Fruit fly (Drosophila melanogaster) whole organism, embryonic: Measurements from ENCODE around the gene Atg5.

Experiments used
- Awh ChIP-seq: fragments of 200-800 bp; sonication (Bioruptor generic); IDR thresholded peaks from 2 replicates; pipeline ENCODE4, ENCODE4 v1.3.6; 2022; ENCODE audit warnings: missing biosample characterization, missing genetic modification characterization
- Bgb ChIP-seq: fragments of 200-800 bp; sonication (Bioruptor generic); IDR thresholded peaks from 2 replicates; pipeline ENCODE4 v1.3.6; 2022; ENCODE audit warnings: missing biosample characterization, missing genetic modification characterization; ENCODE audit not compliant: partially characterized antibody
- CG11085 ChIP-seq: fragments of 200-800 bp; sonication (Bioruptor generic); IDR thresholded peaks from 2 replicates; pipeline ENCODE4 v1.3.6; 2022; ENCODE audit warnings: missing biosample characterization, missing genetic modification characterization
- CG12155 ChIP-seq: fragments of 200-800 bp; sonication (Bioruptor generic); optimal IDR thresholded peaks from 3 replicates; lab custom pipeline; 2016; ENCODE audit warnings: missing biosample characterization, missing genetic modification characterization
- CG12219 ChIP-seq: fragments of 200-800 bp; sonication (Bioruptor generic); optimal IDR thresholded peaks from 3 replicates; lab custom pipeline; 2018; ENCODE audit warnings: missing biosample characterization, mild to moderate bottlenecking, missing genetic modification characterization
- CG13424 ChIP-seq: fragments of 200-800 bp; sonication (Bioruptor generic); optimal IDR thresholded peaks from 2 replicates; lab custom pipeline; 2019; ENCODE audit warnings: missing biosample characterization, mild to moderate bottlenecking, missing genetic modification characterization, moderate library complexity
- CG15514 ChIP-seq: fragments of 200-800 bp; sonication (Bioruptor generic); optimal IDR thresholded peaks from 3 replicates; lab custom pipeline; 2017; ENCODE audit warnings: missing biosample characterization, missing genetic modification characterization, mild to moderate bottlenecking, moderate library complexity, missing genetic modification reagents
- CG16779 ChIP-seq: fragments of 200-800 bp; sonication (Bioruptor generic); IDR thresholded peaks from 2 replicates; pipeline ENCODE4 v1.3.6; 2022; ENCODE audit warnings: missing biosample characterization, missing genetic modification characterization
- CG2116 ChIP-seq: fragments of 200-800 bp; sonication (Bioruptor generic); optimal IDR thresholded peaks from 3 replicates; lab custom pipeline; 2018; ENCODE audit warnings: missing biosample characterization, mild to moderate bottlenecking, missing genetic modification characterization
- CG2202 ChIP-seq: fragments of 200-800 bp; sonication (Bioruptor generic); optimal IDR thresholded peaks from 2 replicates; lab custom pipeline; 2018; ENCODE audit warnings: missing biosample characterization, mild to moderate bottlenecking, missing genetic modification characterization
- CG3726 ChIP-seq: fragments of 200-800 bp; sonication (Bioruptor generic); IDR thresholded peaks from 3 replicates; pipeline ENCODE4, ENCODE4 v1.3.6; 2022; ENCODE audit warnings: missing biosample characterization, missing genetic modification characterization
- CG42726 ChIP-seq: fragments of 200-800 bp; sonication (Bioruptor generic); IDR thresholded peaks from 2 replicates; pipeline ENCODE4 v1.3.6; 2022; ENCODE audit warnings: missing biosample characterization, missing genetic modification characterization; ENCODE audit not compliant: partially characterized antibody
- CG43689 ChIP-seq: fragments of 200-800 bp; sonication (Bioruptor generic); IDR thresholded peaks from 2 replicates; pipeline ENCODE4 v1.3.6; 2022; ENCODE audit warnings: missing biosample characterization, missing genetic modification characterization
- CG4730 ChIP-seq: fragments of 200-800 bp; sonication (Bioruptor generic); IDR thresholded peaks from 2 replicates; pipeline ENCODE4 v1.3.6; 2022; ENCODE audit warnings: missing biosample characterization, missing genetic modification characterization
- CG6791 ChIP-seq: fragments of 200-800 bp; sonication (Bioruptor generic); IDR thresholded peaks from 3 replicates; pipeline ENCODE4 v1.3.6; 2022; ENCODE audit warnings: missing biosample characterization, missing genetic modification characterization; ENCODE audit not compliant: partially characterized antibody
- CG7556 ChIP-seq: fragments of 200-800 bp; sonication (Bioruptor generic); optimal IDR thresholded peaks from 2 replicates; lab custom pipeline; 2017; ENCODE audit warnings: missing biosample characterization, mild to moderate bottlenecking, missing genetic modification characterization
- CG8388 ChIP-seq: fragments of 200-800 bp; sonication (Bioruptor generic); optimal IDR thresholded peaks from 2 replicates; lab custom pipeline; 2019; ENCODE audit warnings: missing biosample characterization, mild to moderate bottlenecking, missing genetic modification characterization, moderate library complexity
- CG8765 ChIP-seq: fragments of 200-800 bp; sonication (Bioruptor generic); IDR thresholded peaks from 2 replicates; pipeline ENCODE4 v1.3.6; 2022; ENCODE audit warnings: missing biosample characterization, missing genetic modification characterization
- D19A ChIP-seq: fragments of 200-800 bp; optimal IDR thresholded peaks from 3 replicates; lab custom pipeline; 2019; ENCODE audit warnings: missing biosample characterization, mild to moderate bottlenecking, missing genetic modification characterization, moderate library complexity
- ERR ChIP-seq: fragments of 200-800 bp; sonication (Bioruptor generic); optimal IDR thresholded peaks from 2 replicates; lab custom pipeline; 2016; ENCODE audit warnings: missing biosample characterization, missing genetic modification characterization
- Eip74EF ChIP-seq, 2 experiments: fragments of 200-800 bp in 1 of 2; fragments of >200 bp in 1 of 2; sonication (Bioruptor generic) in 1 of 2; optimal IDR thresholded peaks; 2 replicates each; lab custom pipeline; 2017 to 2019; ENCODE audit warnings: missing biosample characterization in 2 of 2, missing genetic modification characterization in 2 of 2, mild to moderate bottlenecking in 1 of 2, moderate library complexity in 1 of 2
- Hmx ChIP-seq: fragments of 200-800 bp; sonication (Bioruptor generic); optimal IDR thresholded peaks from 2 replicates; lab custom pipeline; 2016; ENCODE audit warnings: missing biosample characterization, missing genetic modification characterization
- Lim3 ChIP-seq: fragments of 200-800 bp; sonication (Bioruptor generic); IDR thresholded peaks from 2 replicates; pipeline ENCODE4 v1.3.6; 2022; ENCODE audit warnings: missing biosample characterization, missing genetic modification characterization
- MTF-1 ChIP-seq: fragments of 200-800 bp; sonication (Bioruptor generic); optimal IDR thresholded peaks from 2 replicates; lab custom pipeline; 2018; ENCODE audit warnings: missing biosample characterization, mild to moderate bottlenecking, missing genetic modification characterization, borderline replicate concordance
- Neu2 ChIP-seq: fragments of 200-800 bp; sonication (Bioruptor generic); optimal IDR thresholded peaks from 3 replicates; lab custom pipeline; 2016; ENCODE audit warnings: missing biosample characterization, missing genetic modification characterization, borderline replicate concordance
- Nf-YB ChIP-seq: fragments of 200-800 bp; sonication (Bioruptor generic); optimal IDR thresholded peaks from 3 replicates; lab custom pipeline; 2019; ENCODE audit warnings: missing biosample characterization, mild to moderate bottlenecking, missing genetic modification characterization, moderate library complexity
- Opbp ChIP-seq: fragments of 200-800 bp; sonication (Bioruptor generic); IDR thresholded peaks from 3 replicates; pipeline ENCODE4 v1.3.6; 2022; ENCODE audit warnings: missing biosample characterization, missing genetic modification characterization; ENCODE audit not compliant: partially characterized antibody
- Stat92E ChIP-seq, 3 experiments: fragments of >200 bp in 2 of 3; fragments of 200-800 bp in 1 of 3; sonication (Bioruptor generic) in 1 of 3; optimal IDR thresholded peaks; 2 replicates each; lab custom pipeline; 2017 to 2019; ENCODE audit warnings: missing biosample characterization in 3 of 3, missing genetic modification characterization in 3 of 3, mild to moderate bottlenecking in 1 of 3, moderate library complexity in 1 of 3
- abd-A ChIP-seq: fragments of 200-800 bp; sonication (Bioruptor generic); optimal IDR thresholded peaks from 3 replicates; lab custom pipeline; 2019; ENCODE audit warnings: missing biosample characterization, mild to moderate bottlenecking, missing genetic modification characterization, moderate library complexity
- amos ChIP-seq: fragments of 200-800 bp; sonication (Bioruptor generic); IDR thresholded peaks from 2 replicates; pipeline ENCODE4 v1.3.6; 2022; ENCODE audit warnings: missing biosample characterization, missing genetic modification characterization; ENCODE audit not compliant: partially characterized antibody
- bab2 ChIP-seq: fragments of 200-800 bp; sonication (Bioruptor generic); optimal IDR thresholded peaks from 2 replicates; lab custom pipeline; 2016; ENCODE audit warnings: missing biosample characterization, missing genetic modification characterization
- bcd ChIP-seq: fragments of 200-800 bp; sonication (Bioruptor generic); optimal IDR thresholded peaks from 2 replicates; lab custom pipeline; 2017; ENCODE audit warnings: missing biosample characterization, mild to moderate bottlenecking, missing genetic modification characterization
- bowl ChIP-seq: fragments of 200-800 bp; sonication (Bioruptor generic); IDR thresholded peaks from 2 replicates; pipeline ENCODE4 v1.3.6; 2022; ENCODE audit warnings: missing biosample characterization, missing genetic modification characterization
- br ChIP-seq: fragments of >200 bp; optimal IDR thresholded peaks from 2 replicates; lab custom pipeline; 2017
- cato ChIP-seq: fragments of 200-800 bp; sonication (Bioruptor generic); optimal IDR thresholded peaks from 2 replicates; lab custom pipeline; 2016; ENCODE audit warnings: missing biosample characterization, missing genetic modification characterization, borderline replicate concordance
- croc ChIP-seq: fragments of 200-800 bp; sonication (Bioruptor generic); conservative IDR thresholded peaks from 3 replicates; pipeline ENCODE4 v1.3.6; 2022; ENCODE audit warnings: missing biosample characterization, missing genetic modification characterization
- ems ChIP-seq: fragments of 200-800 bp; sonication (Bioruptor generic); optimal IDR thresholded peaks from 3 replicates; lab custom pipeline; 2016; ENCODE audit warnings: missing biosample characterization, missing genetic modification characterization
- ewg ChIP-seq: fragments of 200-800 bp; sonication (Bioruptor generic); optimal IDR thresholded peaks from 3 replicates; lab custom pipeline; 2017; ENCODE audit warnings: mild to moderate bottlenecking, missing biosample characterization, missing genetic modification reagents, missing genetic modification characterization
- gcm2 ChIP-seq: fragments of 200-800 bp; sonication (Bioruptor generic); optimal IDR thresholded peaks from 2 replicates; lab custom pipeline; 2016; ENCODE audit warnings: missing biosample characterization, missing genetic modification characterization
- hth ChIP-seq: fragments of >200 bp; optimal IDR thresholded peaks from 2 replicates; lab custom pipeline; 2017; ENCODE audit warnings: inconsistent platforms
- kni ChIP-seq: fragments of 200-800 bp; sonication (Bioruptor generic); optimal IDR thresholded peaks from 3 replicates; lab custom pipeline; 2017; ENCODE audit warnings: mild to moderate bottlenecking, missing biosample characterization, missing genetic modification reagents, missing genetic modification characterization
- otp ChIP-seq: fragments of 200-800 bp; sonication (Bioruptor generic); IDR thresholded peaks from 3 replicates; pipeline ENCODE4, ENCODE4 v1.3.6; 2022; ENCODE audit warnings: missing biosample characterization, missing genetic modification characterization
- rib ChIP-seq: fragments of 200-800 bp; sonication (Bioruptor generic); IDR thresholded peaks from 2 replicates; pipeline ENCODE4 v1.3.6; 2022; ENCODE audit warnings: missing biosample characterization, missing genetic modification characterization
- seq ChIP-seq: fragments of 200-800 bp; sonication (Bioruptor generic); IDR thresholded peaks from 2 replicates; pipeline ENCODE4 v1.3.6; 2022; ENCODE audit warnings: missing biosample characterization, missing genetic modification characterization
- sob ChIP-seq: fragments of 200-800 bp; sonication (Bioruptor generic); IDR thresholded peaks from 2 replicates; pipeline ENCODE4 v1.3.6; 2022; ENCODE audit warnings: missing biosample characterization, missing genetic modification characterization
- sqz ChIP-seq: fragments of 200-800 bp; sonication (Bioruptor generic); optimal IDR thresholded peaks from 3 replicates; lab custom pipeline; 2018; ENCODE audit warnings: missing biosample characterization, mild to moderate bottlenecking, missing genetic modification characterization
- trh ChIP-seq: fragments of 200-800 bp; sonication (Bioruptor generic); optimal IDR thresholded peaks from 2 replicates; lab custom pipeline; 2016; ENCODE audit warnings: missing biosample characterization, missing genetic modification characterization
- wor ChIP-seq: fragments of 200-800 bp; sonication (Bioruptor generic); IDR thresholded peaks from 2 replicates; pipeline ENCODE4 v1.3.6; 2022; ENCODE audit warnings: missing biosample characterization, missing genetic modification characterization
- yki ChIP-seq: fragments of >200 bp; optimal IDR thresholded peaks from 3 replicates; lab custom pipeline; 2018
- zen ChIP-seq: fragments of 200-800 bp; sonication (Bioruptor generic); optimal IDR thresholded peaks from 3 replicates; lab custom pipeline; 2018; ENCODE audit warnings: missing biosample characterization, mild to moderate bottlenecking, missing genetic modification characterization, moderate library complexity
- zfh2 ChIP-seq: fragments of 200-800 bp; sonication (Bioruptor generic); optimal IDR thresholded peaks from 2 replicates; lab custom pipeline; 2016; ENCODE audit warnings: missing biosample characterization, missing genetic modification characterization

The Atg5 gene

dm6 chrX:7324816-7325246 lies 1.3 kb upstream of the Atg5 start (continued):
- TF ChIP-seq sob (GFP tag; lab: Robert Waterston, UW) (peak; percentile 96), CG43689 (GFP tag; lab: Robert Waterston, UW) (peak; percentile 91), trh (peak; percentile 87), CG3726 (GFP tag; lab: Robert Waterston, UW) (peak; percentile 91), CG8765 (GFP tag; lab: Robert Waterston, UW) (peak; percentile 94), ems (GFP tag; lab: Kevin White, UChicago) (peak; percentile 87), Bgb (GFP tag; lab: Robert Waterston, UW) (no peak), hth (lab: Kevin White, UChicago) (no peak), yki (peak; percentile 17), CG4730 (GFP tag; lab: Robert Waterston, UW) (peak; percentile 91), br (no peak), zfh2 (GFP tag; lab: Kevin White, UChicago) (peak; percentile 48), sqz (GFP tag; lab: Kevin White, UChicago) (peak; percentile 96), wor (GFP tag; lab: Robert Waterston, UW) (peak; percentile 93), abd-A (tag; lab: Kevin White, UChicago) (peak; percentile 77), ERR (GFP tag; lab: Kevin White, UChicago) (peak; percentile 14), Opbp (GFP tag; lab: Robert Waterston, UW) (no peak), CG7556 (GFP tag; lab: Kevin White, UChicago) (peak; percentile 97), croc (GFP tag; lab: Robert Waterston, UW) (peak; percentile 95), bab2 (peak; percentile 82), cato (peak; percentile 88), D19A (tag; lab: Kevin White, UChicago) (peak; percentile 96), Nf-YB (peak; percentile 86), CG2116 (GFP tag; lab: Kevin White, UChicago) (peak; percentile 61), Stat92E (GFP tag; optimal IDR thresholded peaks at IDR 0.05; lab: Kevin White, UChicago) (peak in 1 of 3 experiments; percentile 97), CG16779 (GFP tag; lab: Robert Waterston, UW) (peak; percentile 65), CG12155 (GFP tag; lab: Kevin White, UChicago) (peak; percentile 88), zen (tag; lab: Kevin White, UChicago) (peak; percentile 97), seq (peak; percentile 94), rib (GFP tag; lab: Robert Waterston, UW) (peak; percentile 79), CG11085 (GFP tag; lab: Robert Waterston, UW) (peak; percentile 84), CG2202 (tag; lab: Kevin White, UChicago) (peak; percentile 96), bcd (GFP tag; lab: Kevin White, UChicago) (peak; percentile 95), bowl (GFP tag; lab: Robert Waterston, UW) (peak; percentile 93), Neu2 (GFP tag; lab: Kevin White, UChicago) (no peak), otp (GFP tag; lab: Robert Waterston, UW) (peak; percentile 96), Awh (GFP tag; lab: Robert Waterston, UW) (peak; percentile 97), kni (GFP tag; lab: Kevin White, UChicago) (peak; percentile 88), CG12219 (GFP tag; lab: Kevin White, UChicago) (peak; percentile 97), CG13424 (tag; lab: Kevin White, UChicago) (peak; percentile 97), gcm2 (GFP tag; lab: Kevin White, UChicago) (peak; percentile 65), Lim3 (peak; percentile 80), CG15514 (GFP tag; lab: Kevin White, UChicago) (peak; percentile 83), CG8388 (peak; percentile 98), Eip74EF (GFP tag; optimal IDR thresholded peaks at IDR 0.05; lab: Kevin White, UChicago) (peak in 1 of 2 experiments; percentile 98), amos (no peak), Hmx (GFP tag; lab: Kevin White, UChicago) (peak; percentile 43), CG6791 (GFP tag; lab: Robert Waterston, UW) (no peak; the same call in 2 of the 3 replicates), ewg (GFP tag; lab: Kevin White, UChicago) (peak; percentile 92), MTF-1 (GFP tag; lab: Kevin White, UChicago) (peak; percentile 95), CG42726 (GFP tag; lab: Robert Waterston, UW) (no peak)
